Worm (Caenorhabditis elegans): ENCODE data around the gene ccf-1.

The ccf-1 gene

ce11 chrIII:11869231-11869912 lies 50.7 kb downstream of the ccf-1 start, which contains the start of gene taf-12:
taf-12 (minus strand) TSS chrIII:11869281.
- TF ChIP-seq him-1 (tag; optimal IDR thresholded peaks at IDR 0.05) (no peak), W03F9.2 (tag; optimal IDR thresholded peaks at IDR 0.05) (peak; percentile 44), dao-5 (tag; optimal IDR thresholded peaks at IDR 0.05) (no peak)
